Worm (Caenorhabditis elegans) whole organism, young adult: Measurements from ENCODE around the gene acl-8.

Experiments
- ama-1 ChIP-seq, 3 experiments: fragments of 150-350 bp in 1 of 3; sonication (generic microtip) in 2 of 3; optimal IDR thresholded peaks; 2 replicates each; lab custom pipeline; 2014 to 2018; ENCODE audit warnings: missing biosample characterization in 2 of 3, missing genetic modification characterization in 2 of 3, missing genetic modification reagents in 2 of 3
- ccch-3 ChIP-seq: fragments of 200-800 bp; sonication (Bioruptor generic); optimal IDR thresholded peaks from 2 replicates; lab custom pipeline; 2018; ENCODE audit warnings: mild to moderate bottlenecking, missing genetic modification characterization, missing compliant biosample characterization
- ceh-91 ChIP-seq: fragments of 200-800 bp; sonication (Bioruptor generic); IDR thresholded peaks from 2 replicates; pipeline ENCODE4 v1.3.6; 2022; ENCODE audit warnings: missing genetic modification reagents, missing genetic modification characterization, missing compliant biosample characterization
- ets-4 ChIP-seq: fragments of 200-800 bp; sonication (Bioruptor generic); optimal IDR thresholded peaks from 2 replicates; lab custom pipeline; 2018; ENCODE audit warnings: mild to moderate bottlenecking, missing genetic modification characterization, missing compliant biosample characterization
- him-1 ChIP-seq: sonication (generic microtip); optimal IDR thresholded peaks from 2 replicates; lab custom pipeline; 2016; ENCODE audit warnings: missing genotype, missing genetic modification reagents, missing genetic modification characterization, missing compliant biosample characterization
- mes-4 ChIP-seq: sonication (generic microtip); optimal IDR thresholded peaks from 2 replicates; lab custom pipeline; 2016; ENCODE audit warnings: missing genotype, missing genetic modification characterization, missing compliant biosample characterization
- nhr-27 ChIP-seq: fragments of 200-800 bp; sonication (Bioruptor generic); optimal IDR thresholded peaks from 2 replicates; lab custom pipeline; 2018; ENCODE audit warnings: mild to moderate bottlenecking, missing genetic modification characterization, moderate library complexity, missing compliant biosample characterization
- nhr-90 ChIP-seq: sonication (generic microtip); optimal IDR thresholded peaks from 2 replicates; lab custom pipeline; 2016; ENCODE audit warnings: missing genotype, mild to moderate bottlenecking, missing genetic modification characterization, missing compliant biosample characterization
- sea-2 ChIP-seq: fragments of 200-800 bp; sonication (Bioruptor generic); IDR thresholded peaks from 2 replicates; pipeline ENCODE4 v1.3.6; 2022; ENCODE audit warnings: missing genetic modification characterization, missing compliant biosample characterization
- tbp1 ChIP-seq: fragments of 200-800 bp; sonication (Bioruptor generic); optimal IDR thresholded peaks from 2 replicates; lab custom pipeline; 2018; ENCODE audit warnings: mild to moderate bottlenecking, missing genetic modification characterization, missing compliant biosample characterization
- unc-130 ChIP-seq: sonication (generic microtip); optimal IDR thresholded peaks from 2 replicates; lab custom pipeline; 2016; ENCODE audit warnings: missing genetic modification reagents, missing genetic modification characterization, missing compliant biosample characterization
- unc-62 ChIP-seq: fragments of 150-350 bp; optimal IDR thresholded peaks from 2 replicates; lab custom pipeline; 2014; ENCODE audit warnings: missing biosample characterization, missing genetic modification reagents, missing genetic modification characterization
- ztf-18 ChIP-seq: sonication (generic microtip); optimal IDR thresholded peaks from 2 replicates; lab custom pipeline; 2016; ENCODE audit warnings: missing genotype, mild to moderate bottlenecking, missing genetic modification characterization, missing compliant biosample characterization
- ztf-3 ChIP-seq: fragments of 200-800 bp; sonication (Bioruptor generic); optimal IDR thresholded peaks from 2 replicates; lab custom pipeline; 2018; ENCODE audit warnings: mild to moderate bottlenecking, missing genetic modification characterization, missing compliant biosample characterization

DNA sequence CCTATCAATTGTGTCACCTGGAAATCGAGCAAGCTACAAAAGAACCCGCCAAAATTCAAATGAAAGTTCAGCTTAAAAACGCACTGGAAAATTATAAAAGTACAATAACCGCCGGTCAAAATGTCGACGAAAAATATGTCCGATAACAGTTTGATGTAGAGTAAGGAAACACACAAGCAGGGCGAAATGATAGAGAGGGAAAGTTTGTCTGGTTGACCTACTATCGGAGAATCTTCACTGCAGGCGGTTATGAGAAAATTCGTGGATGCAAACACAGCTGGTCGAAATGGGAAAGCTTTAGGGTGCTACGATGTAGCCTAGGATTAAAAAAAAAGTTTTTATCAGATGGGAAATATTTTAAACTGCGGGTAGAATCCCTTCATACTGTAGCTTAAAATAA is 44.7 kb downstream of the acl-8 start:
- TF ChIP-seq ceh-91 (GFP tag; lab: Robert Waterston, UW) (no peak), unc-130 (GFP tag; lab: Kevin White, UChicago) (no peak), unc-62 (GFP tag; lab: Kevin White, UChicago) (no peak), ztf-18 (tag; lab: Kevin White, UChicago) (no peak), tbp1 (GFP tag; lab: Kevin White, UChicago) (no peak), ztf-3 (GFP tag; lab: Kevin White, UChicago) (no peak), nhr-27 (no peak), ets-4 (GFP tag; lab: Kevin White, UChicago) (no peak), ama-1 (optimal IDR thresholded peaks at IDR 0.05; lab: Kevin White, UChicago) (no peak), ama-1 (GFP tag; optimal IDR thresholded peaks at IDR 0.05; lab: Kevin White, UChicago) (no peak), ccch-3 (GFP tag; lab: Kevin White, UChicago) (no peak), nhr-90 (tag; lab: Kevin White, UChicago) (no peak), him-1 (tag; lab: Kevin White, UChicago) (no peak), mes-4 (no peak), sea-2 (GFP tag; lab: Robert Waterston, UW) (no peak)
